Worm (Caenorhabditis elegans) whole organism, L2 larva: ENCODE data around the gene puf-8.
A peak's percentile ranks its signal among the peaks of the same experiment; 100 is the strongest.

Experiments
- C34F6.9 ChIP-seq: fragments of 150-350 bp; optimal IDR thresholded peaks from 2 replicates; lab custom pipeline; 2014; ENCODE audit warnings: missing biosample characterization, missing genetic modification characterization
- F13H6.1 ChIP-seq: sonication (generic microtip); optimal IDR thresholded peaks from 2 replicates; lab custom pipeline; 2016; ENCODE audit warnings: missing genetic modification characterization, missing compliant biosample characterization
- R02D3.7 ChIP-seq: fragments of 150-350 bp; optimal IDR thresholded peaks from 2 replicates; lab custom pipeline; 2014; ENCODE audit warnings: missing biosample characterization, missing genetic modification characterization
- Y55F3AM.14 ChIP-seq: fragments of 200-800 bp; sonication (Bioruptor generic); optimal IDR thresholded peaks from 2 replicates; lab custom pipeline; 2018; ENCODE audit warnings: mild to moderate bottlenecking, missing genetic modification characterization, missing compliant biosample characterization
- ZK546.5 ChIP-seq: sonication (generic microtip); optimal IDR thresholded peaks from 2 replicates; lab custom pipeline; 2017; ENCODE audit warnings: missing biosample characterization, missing genetic modification characterization
- alr-1 ChIP-seq: fragments of 150-350 bp; optimal IDR thresholded peaks from 2 replicates; lab custom pipeline; 2014; ENCODE audit warnings: missing biosample characterization, missing genetic modification characterization
- aly-2 ChIP-seq: fragments of 150-350 bp; optimal IDR thresholded peaks from 2 replicates; lab custom pipeline; 2014; ENCODE audit warnings: missing biosample characterization, missing genetic modification characterization
- ama-1 ChIP-seq: fragments of 150-350 bp; optimal IDR thresholded peaks from 2 replicates; lab custom pipeline; 2018; ENCODE audit warnings: inconsistent platforms
- blmp-1 ChIP-seq: sonication (generic microtip); optimal IDR thresholded peaks from 2 replicates; lab custom pipeline; 2017; ENCODE audit warnings: missing genetic modification characterization, mild to moderate bottlenecking, missing compliant biosample characterization, antibody characterized with exemption, moderate library complexity; ENCODE audit not compliant: insufficient read depth
- ceh-16 ChIP-seq: fragments of 150-350 bp; optimal IDR thresholded peaks from 2 replicates; lab custom pipeline; 2014; ENCODE audit warnings: missing biosample characterization, missing genetic modification characterization
- ceh-82 ChIP-seq: fragments of 150-350 bp; optimal IDR thresholded peaks from 2 replicates; lab custom pipeline; 2014; ENCODE audit warnings: missing biosample characterization, missing genetic modification characterization
- crh-2 ChIP-seq: sonication (generic microtip); optimal IDR thresholded peaks from 2 replicates; lab custom pipeline; 2017; ENCODE audit warnings: missing biosample characterization, missing genetic modification characterization
- dmd-4 ChIP-seq: sonication (generic microtip); optimal IDR thresholded peaks from 2 replicates; lab custom pipeline; 2017; ENCODE audit warnings: missing biosample characterization, missing genetic modification characterization
- egl-27 ChIP-seq: sonication (generic microtip); optimal IDR thresholded peaks from 3 replicates; lab custom pipeline; 2017; ENCODE audit warnings: missing biosample characterization, missing genetic modification reagents, missing genetic modification characterization
- elt-1 ChIP-seq: fragments of 150-350 bp; optimal IDR thresholded peaks from 2 replicates; lab custom pipeline; 2014; ENCODE audit warnings: missing biosample characterization, missing genetic modification characterization
- elt-3 ChIP-seq: sonication (generic microtip); optimal IDR thresholded peaks from 2 replicates; lab custom pipeline; 2017; ENCODE audit warnings: missing biosample characterization, missing genetic modification characterization
- fos-1 ChIP-seq: fragments of 150-350 bp; optimal IDR thresholded peaks from 2 replicates; lab custom pipeline; 2014; ENCODE audit warnings: missing biosample characterization, missing genetic modification characterization
- gmeb-1 ChIP-seq: fragments of 150-350 bp; optimal IDR thresholded peaks from 2 replicates; lab custom pipeline; 2014; ENCODE audit warnings: missing biosample characterization, missing genetic modification characterization
- lin-11 ChIP-seq: fragments of 150-350 bp; sonication (generic microtip); optimal IDR thresholded peaks from 2 replicates; lab custom pipeline; 2014; ENCODE audit warnings: missing biosample characterization, missing genetic modification characterization, inconsistent platforms, mixed read lengths
- lin-13 ChIP-seq: fragments of 150-350 bp; optimal IDR thresholded peaks from 2 replicates; lab custom pipeline; 2014; ENCODE audit warnings: missing biosample characterization, missing genetic modification reagents, missing genetic modification characterization
- lin-39 ChIP-seq: fragments of 150-350 bp; optimal IDR thresholded peaks from 2 replicates; lab custom pipeline; 2014; ENCODE audit warnings: missing biosample characterization, missing genetic modification reagents, missing genetic modification characterization
- lsy-2 ChIP-seq, 2 experiments: fragments of 150-350 bp in 1 of 2; sonication (generic microtip) in 1 of 2; optimal IDR thresholded peaks; 2 replicates each; lab custom pipeline; 2014 to 2017; ENCODE audit warnings: missing biosample characterization in 2 of 2, missing genetic modification characterization in 2 of 2
- mab-5 ChIP-seq: fragments of 150-350 bp; optimal IDR thresholded peaks from 2 replicates; lab custom pipeline; 2014; ENCODE audit warnings: missing biosample characterization, missing genetic modification characterization
- nhr-11 ChIP-seq: fragments of 150-350 bp; optimal IDR thresholded peaks from 2 replicates; lab custom pipeline; 2014; ENCODE audit warnings: missing biosample characterization, missing genetic modification characterization
- nhr-12 ChIP-seq: fragments of 150-350 bp; optimal IDR thresholded peaks from 2 replicates; lab custom pipeline; 2014; ENCODE audit warnings: missing biosample characterization, missing genetic modification characterization
- nhr-129 ChIP-seq: fragments of 150-350 bp; optimal IDR thresholded peaks from 2 replicates; lab custom pipeline; 2014; ENCODE audit warnings: missing biosample characterization, missing genetic modification characterization
- nhr-21 ChIP-seq: fragments of 150-350 bp; optimal IDR thresholded peaks from 2 replicates; lab custom pipeline; 2014; ENCODE audit warnings: missing biosample characterization, missing genetic modification characterization
- nhr-23 ChIP-seq: fragments of 150-350 bp; optimal IDR thresholded peaks from 2 replicates; lab custom pipeline; 2014; ENCODE audit warnings: missing biosample characterization, missing genetic modification reagents, missing genetic modification characterization
- nhr-25 ChIP-seq: fragments of 150-350 bp; sonication (generic microtip); optimal IDR thresholded peaks from 3 replicates; lab custom pipeline; 2014; ENCODE audit warnings: missing biosample characterization, missing genetic modification characterization
- nhr-6 ChIP-seq: fragments of 150-350 bp; optimal IDR thresholded peaks from 2 replicates; lab custom pipeline; 2014; ENCODE audit warnings: missing biosample characterization, missing genetic modification characterization
- nhr-77 ChIP-seq: fragments of 150-350 bp; optimal IDR thresholded peaks from 2 replicates; lab custom pipeline; 2014; ENCODE audit warnings: missing biosample characterization, missing genetic modification characterization
- peb-1 ChIP-seq: fragments of 150-350 bp; optimal IDR thresholded peaks from 2 replicates; lab custom pipeline; 2014; ENCODE audit warnings: missing biosample characterization, missing genetic modification characterization
- sem-4 ChIP-seq: fragments of 150-350 bp; optimal IDR thresholded peaks from 2 replicates; lab custom pipeline; 2014; ENCODE audit warnings: missing biosample characterization, missing genetic modification reagents, missing genetic modification characterization
- skn-1 ChIP-seq: sonication (generic microtip); optimal IDR thresholded peaks from 2 replicates; lab custom pipeline; 2017; ENCODE audit warnings: missing biosample characterization, missing genetic modification characterization
- sma-3 ChIP-seq: sonication (generic microtip); optimal IDR thresholded peaks from 2 replicates; lab custom pipeline; 2016; ENCODE audit warnings: missing genetic modification reagents, missing genetic modification characterization, missing compliant biosample characterization
- sma-9 ChIP-seq, 2 experiments: fragments of 150-350 bp in 1 of 2; sonication (generic microtip) in 1 of 2; optimal IDR thresholded peaks; 2 replicates each; lab custom pipeline; 2014 to 2016; ENCODE audit warnings: missing genetic modification characterization in 2 of 2, mild to moderate bottlenecking in 1 of 2, missing biosample characterization in 1 of 2, missing compliant biosample characterization in 1 of 2, missing genetic modification reagents in 1 of 2, moderate library complexity in 1 of 2
- snpc-4 ChIP-seq: fragments of 150-350 bp; optimal IDR thresholded peaks from 2 replicates; lab custom pipeline; 2014; ENCODE audit warnings: missing biosample characterization, missing genetic modification characterization
- unc-39 ChIP-seq: fragments of 150-350 bp; optimal IDR thresholded peaks from 2 replicates; lab custom pipeline; 2014; ENCODE audit warnings: missing biosample characterization, missing genetic modification characterization
- unc-55 ChIP-seq: fragments of 150-350 bp; sonication (generic microtip); optimal IDR thresholded peaks from 3 replicates; lab custom pipeline; 2014; ENCODE audit warnings: missing biosample characterization, missing genetic modification reagents, missing genetic modification characterization
- unc-62 ChIP-seq: fragments of 150-350 bp; optimal IDR thresholded peaks from 2 replicates; lab custom pipeline; 2014; ENCODE audit warnings: missing biosample characterization, missing genetic modification reagents, missing genetic modification characterization
- zag-1 ChIP-seq: fragments of 150-350 bp; optimal IDR thresholded peaks from 2 replicates; lab custom pipeline; 2014; ENCODE audit warnings: missing biosample characterization, missing genetic modification characterization
- ztf-1 ChIP-seq: fragments of 200-800 bp; sonication (Bioruptor generic); conservative IDR thresholded peaks from 2 replicates; pipeline ENCODE4 v1.3.6; 2022; ENCODE audit warnings: missing genetic modification characterization, missing compliant biosample characterization
- ztf-11 ChIP-seq: sonication (generic microtip); optimal IDR thresholded peaks from 2 replicates; lab custom pipeline; 2017; ENCODE audit warnings: missing biosample characterization, missing genetic modification characterization
- ztf-4 ChIP-seq: fragments of 150-350 bp; optimal IDR thresholded peaks from 2 replicates; lab custom pipeline; 2014; ENCODE audit warnings: missing biosample characterization, missing genetic modification characterization

Gene puf-8

ce11 chrII:7326199-7326598 lies 28.2 kb upstream of the puf-8 start:
- no peak for TF ChIP-seq unc-55 (GFP tag; lab: Kevin White, UChicago)
- TF ChIP-seq, all 48 proteins: peak for 0

ce11 chrII:7325063-7325480 lies 27.0 kb upstream of the puf-8 start:
- no peak for TF ChIP-seq ztf-11 (tag; lab: Kevin White, UChicago)
- no peak for TF ChIP-seq ztf-1 (GFP tag; lab: Robert Waterston, UW)
- TF ChIP-seq dmd-4 (tag; lab: Kevin White, UChicago) = no peak
- TF ChIP-seq elt-3 = no peak
- peak; percentile 44 for TF ChIP-seq C34F6.9 (tag; lab: Kevin White, UChicago)
- peak; percentile 19 for TF ChIP-seq sem-4 (tag; lab: Kevin White, UChicago)
- no peak for TF ChIP-seq skn-1 (tag; lab: Kevin White, UChicago)
- TF ChIP-seq crh-2 (tag; lab: Kevin White, UChicago) = peak; percentile 86
- peak; percentile 23 for TF ChIP-seq F13H6.1 (tag; lab: Kevin White, UChicago)
- TF ChIP-seq lsy-2 (tag; optimal IDR thresholded peaks at IDR 0.05; lab: Kevin White, UChicago) = peak in 1 of 2 experiments; percentile 50
- no peak for TF ChIP-seq gmeb-1 (tag; lab: Kevin White, UChicago)
- TF ChIP-seq nhr-129 (tag; lab: Kevin White, UChicago) = peak; percentile 25
- TF ChIP-seq nhr-77 = no peak
- peak; percentile 52 for TF ChIP-seq sma-9 (GFP tag; optimal IDR thresholded peaks at IDR 0.05; lab: Kevin White, UChicago)
- no peak for TF ChIP-seq sma-9 (tag; optimal IDR thresholded peaks at IDR 0.05; lab: Kevin White, UChicago)
- TF ChIP-seq Y55F3AM.14 = no peak
- TF ChIP-seq fos-1 (tag; lab: Kevin White, UChicago) = peak; percentile 4
- no peak for TF ChIP-seq ztf-4
- no peak for TF ChIP-seq aly-2
- no peak for TF ChIP-seq nhr-11 (tag; lab: Kevin White, UChicago)
- peak; percentile 16 for TF ChIP-seq ama-1
- no peak for TF ChIP-seq unc-62 (GFP tag; lab: Kevin White, UChicago)
- TF ChIP-seq alr-1 (tag; lab: Kevin White, UChicago) = no peak
- TF ChIP-seq lin-13 (GFP tag; lab: Kevin White, UChicago) = no peak
- peak; percentile 55 for TF ChIP-seq unc-55 (GFP tag; lab: Kevin White, UChicago)
- TF ChIP-seq nhr-12 = no peak
- TF ChIP-seq ceh-16 (tag; lab: Kevin White, UChicago) = no peak

- TF ChIP-seq unc-55 (GFP tag; lab: Kevin White, UChicago) (peak; percentile 44), nhr-6 (tag; lab: Kevin White, UChicago) (no peak), nhr-11 (tag; lab: Kevin White, UChicago) (no peak), skn-1 (tag; lab: Kevin White, UChicago) (no peak), R02D3.7 (tag; lab: Kevin White, UChicago) (no peak)
Observed at ce11 chrII:7323925-7324324, 25.9 kb upstream of the puf-8 start, which contains the start of gene F21D12.3. Gene F21D12.3 (minus strand): TSS chrII:7324025.

ce11 chrII:7323317-7323716 lies 25.3 kb upstream of the puf-8 start:
- TF ChIP-seq nhr-23 (tag; lab: Kevin White, UChicago) (no peak), lsy-2 (tag; optimal IDR thresholded peaks at IDR 0.05; lab: Kevin White, UChicago) (peak in 1 of 2 experiments; percentile 48), ztf-1 (GFP tag; lab: Robert Waterston, UW) (no peak), ZK546.5 (no peak), lin-13 (GFP tag; lab: Kevin White, UChicago) (peak; percentile 18), unc-39 (tag; lab: Kevin White, UChicago) (no peak), sma-3 (GFP tag; lab: Kevin White, UChicago) (no peak), ztf-11 (tag; lab: Kevin White, UChicago) (no peak), snpc-4 (tag; lab: Kevin White, UChicago) (no peak), C34F6.9 (tag; lab: Kevin White, UChicago) (peak; percentile 57), elt-3 (no peak), Y55F3AM.14 (no peak), gmeb-1 (tag; lab: Kevin White, UChicago) (no peak), unc-55 (GFP tag; lab: Kevin White, UChicago) (no peak), ceh-82 (tag; lab: Kevin White, UChicago) (no peak), elt-1 (no peak), unc-62 (GFP tag; lab: Kevin White, UChicago) (no peak), aly-2 (no peak), nhr-21 (no peak), dmd-4 (tag; lab: Kevin White, UChicago) (no peak), alr-1 (tag; lab: Kevin White, UChicago) (no peak), nhr-6 (tag; lab: Kevin White, UChicago) (peak; percentile 53), sma-9 (GFP tag; optimal IDR thresholded peaks at IDR 0.05; lab: Kevin White, UChicago) (peak; percentile 84), sma-9 (tag; optimal IDR thresholded peaks at IDR 0.05; lab: Kevin White, UChicago) (no peak), ztf-4 (peak; percentile 63), sem-4 (tag; lab: Kevin White, UChicago) (no peak), peb-1 (tag; lab: Kevin White, UChicago) (no peak), nhr-129 (tag; lab: Kevin White, UChicago) (peak; percentile 82), zag-1 (tag; lab: Kevin White, UChicago) (no peak), fos-1 (tag; lab: Kevin White, UChicago) (no peak), blmp-1 (tag; lab: Kevin White, UChicago) (no peak), mab-5 (tag; lab: Kevin White, UChicago) (no peak), ceh-16 (tag; lab: Kevin White, UChicago) (no peak), nhr-25 (tag; lab: Kevin White, UChicago) (no peak), lin-11 (no peak), F13H6.1 (tag; lab: Kevin White, UChicago) (peak; percentile 83), lin-39 (no peak), egl-27 (no peak)
